Worm (Caenorhabditis elegans): ENCODE data around the gene gbb-1.

The gbb-1 gene

DNA sequence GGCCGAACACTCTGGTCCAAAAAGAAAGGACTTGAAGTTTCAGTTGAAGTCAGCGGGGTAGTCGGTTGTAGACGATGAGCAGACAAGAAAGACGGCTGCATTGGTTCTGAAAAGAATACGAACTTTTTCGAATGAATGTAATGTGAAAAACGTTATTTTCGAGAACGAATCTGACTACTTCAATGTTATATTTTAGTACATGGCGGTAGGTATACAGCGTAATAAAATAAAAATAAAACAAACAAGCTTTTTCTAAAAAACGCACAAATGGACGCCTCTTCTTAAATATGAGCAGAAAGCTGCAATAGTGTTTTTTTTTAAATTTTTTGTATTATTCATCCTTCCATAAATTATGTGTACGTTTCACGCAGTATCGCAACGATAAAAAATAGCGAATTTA is 41.9 kb downstream of the gbb-1 start, which contains the start of gene Y41G9A.17:
TSS of gene Y41G9A.17 (minus strand) at position 101 of the 400 bp plus-strand sequence.
- TF ChIP-seq bed-2 (GFP tag; IDR thresholded peaks at IDR 0.05) = no peak
- TF ChIP-seq unc-62 (GFP tag; optimal IDR thresholded peaks at IDR 0.05) = no peak
- no peak for TF ChIP-seq B0261.1 (tag; optimal IDR thresholded peaks at IDR 0.05)
- no peak for TF ChIP-seq Y67H2A.10 (GFP tag; conservative IDR thresholded peaks at IDR 0.05)
- no peak for TF ChIP-seq cebp-1 (GFP tag; IDR thresholded peaks at IDR 0.05)
- no peak for TF ChIP-seq cebp-1 (tag; optimal IDR thresholded peaks at IDR 0.05)
- no peak for TF ChIP-seq F49E8.2 (tag; optimal IDR thresholded peaks at IDR 0.05; ENCODE audit: insufficient read depth)
- no peak for TF ChIP-seq dpl-1 (GFP tag; optimal IDR thresholded peaks at IDR 0.05)
- no peak for TF ChIP-seq cebp-2 (GFP tag; IDR thresholded peaks at IDR 0.05)
- no peak for TF ChIP-seq hmg-1.2 (GFP tag; IDR thresholded peaks at IDR 0.05)
- no peak for TF ChIP-seq ceh-58 (GFP tag; IDR thresholded peaks at IDR 0.05)

DNA sequence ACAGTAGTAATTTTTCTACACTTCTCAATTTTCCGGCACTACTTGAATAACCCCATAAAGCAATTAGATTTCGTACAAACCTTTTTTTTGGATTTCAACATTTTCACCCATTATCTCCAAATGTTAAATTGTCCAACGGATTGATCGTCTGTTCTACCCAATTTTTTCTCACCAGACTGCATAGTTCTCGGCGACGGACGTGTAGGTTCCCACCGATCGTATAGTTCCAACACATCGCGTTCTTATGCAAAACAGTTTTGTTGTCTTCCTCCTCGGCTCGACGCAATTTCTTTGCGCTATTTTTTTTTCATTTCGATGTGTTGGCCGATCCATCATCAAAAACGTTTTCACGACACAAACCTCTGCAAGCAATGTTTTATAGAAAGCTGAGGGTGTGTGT is 46.0 kb downstream of the gbb-1 start, which contains the start of gene Y41G9A.6:
TSS of gene Y41G9A.6 (minus strand) at position 101 of the 400 bp plus-strand sequence.
- TF ChIP-seq zfh-2 (GFP tag; conservative IDR thresholded peaks at IDR 0.05) = no peak
- no peak for TF ChIP-seq mcd-1 (GFP tag; IDR thresholded peaks at IDR 0.05)
- no peak for TF ChIP-seq Y53F4B.3 (GFP tag; IDR thresholded peaks at IDR 0.05)
- TF ChIP-seq cebp-1 (GFP tag; IDR thresholded peaks at IDR 0.05) = no peak
- no peak for TF ChIP-seq cebp-1 (tag; optimal IDR thresholded peaks at IDR 0.05)
- no peak for TF ChIP-seq F57A8.1 (GFP tag; optimal IDR thresholded peaks at IDR 0.05)
- TF ChIP-seq nhr-27 (tag; optimal IDR thresholded peaks at IDR 0.05) = no peak
- no peak for TF ChIP-seq chd-7 (tag; optimal IDR thresholded peaks at IDR 0.05)
- TF ChIP-seq lir-1 (GFP tag; conservative IDR thresholded peaks at IDR 0.05) = no peak

- no peak for TF ChIP-seq mxl-1 (tag; optimal IDR thresholded peaks at IDR 0.05)
- TF ChIP-seq akir-1 (GFP tag; optimal IDR thresholded peaks at IDR 0.05) = no peak
- no peak for TF ChIP-seq bed-1 (GFP tag; IDR thresholded peaks at IDR 0.05)
- TF ChIP-seq mes-4 (tag; optimal IDR thresholded peaks at IDR 0.05) = no peak
- TF ChIP-seq ceh-100 (GFP tag; IDR thresholded peaks at IDR 0.05) = no peak
- no peak for TF ChIP-seq B0019.2 (GFP tag; conservative IDR thresholded peaks at IDR 0.05)
- no peak for TF ChIP-seq lsy-27 (tag; optimal IDR thresholded peaks at IDR 0.05; ENCODE audit: borderline replicate concordance, insufficient read depth)
- no peak for TF ChIP-seq xnd-1 (tag; optimal IDR thresholded peaks at IDR 0.05)
- TF ChIP-seq Y79H2A.3 (GFP tag; conservative IDR thresholded peaks at IDR 0.05) = no peak
- no peak for TF ChIP-seq attf-6 (GFP tag; IDR thresholded peaks at IDR 0.05)
- TF ChIP-seq rec-8 (tag; optimal IDR thresholded peaks at IDR 0.05) = no peak
- TF ChIP-seq K11D2.4 (GFP tag; IDR thresholded peaks at IDR 0.05) = no peak
- no peak for TF ChIP-seq B0336.3 (GFP tag; IDR thresholded peaks at IDR 0.05)
Measured at ce11 chrX:3009190-3009589, 51.5 kb downstream of the gbb-1 start, which contains the start of gene Y48D7A.1. Gene Y48D7A.1, plus strand, starts transcription at chrX:3009490.
